Worm (Caenorhabditis elegans): ENCODE measurements around the gene T24H7.9.

The T24H7.9 gene

ce11 chrII:6248503-6248902 lies 13.2 kb upstream of the T24H7.9 start:
- TF ChIP-seq lin-32 (GFP tag; optimal IDR thresholded peaks at IDR 0.05) = peak; percentile 89
- no peak for TF ChIP-seq nhr-28 (tag; optimal IDR thresholded peaks at IDR 0.05)
- TF ChIP-seq ceh-83 (GFP tag; optimal IDR thresholded peaks at IDR 0.05) = peak; percentile 93
- peak; percentile 91 for TF ChIP-seq mls-2 (tag; optimal IDR thresholded peaks at IDR 0.05)
- peak; percentile 92 for TF ChIP-seq sptf-1 (tag; optimal IDR thresholded peaks at IDR 0.05)
- TF ChIP-seq hlh-1 (tag; optimal IDR thresholded peaks at IDR 0.05) = peak; percentile 12
- peak; percentile 74 for TF ChIP-seq ceh-43 (GFP tag; optimal IDR thresholded peaks at IDR 0.05)
- TF ChIP-seq sem-2 (GFP tag; optimal IDR thresholded peaks at IDR 0.05) = peak; percentile 85
- no peak for TF ChIP-seq blmp-1 (tag; optimal IDR thresholded peaks at IDR 0.05)
- no peak for TF ChIP-seq elt-3 (tag; optimal IDR thresholded peaks at IDR 0.05)
- no peak for TF ChIP-seq unc-62 (GFP tag; optimal IDR thresholded peaks at IDR 0.05)
- peak; percentile 90 for TF ChIP-seq cnd-1 (tag; optimal IDR thresholded peaks at IDR 0.05)
- TF ChIP-seq unc-120 (tag; optimal IDR thresholded peaks at IDR 0.05; ENCODE audit: poor library complexity, severe bottlenecking) = peak; percentile 82
- peak; percentile 79 for TF ChIP-seq ham-2 (GFP tag; optimal IDR thresholded peaks at IDR 0.05)
- TF ChIP-seq drap-1 (GFP tag; optimal IDR thresholded peaks at IDR 0.05) = peak; percentile 88
- no peak for TF ChIP-seq flh-1 (GFP tag; optimal IDR thresholded peaks at IDR 0.05)
- TF ChIP-seq snpc-4 (tag; optimal IDR thresholded peaks at IDR 0.05) = no peak
- TF ChIP-seq unc-39 (tag; optimal IDR thresholded peaks at IDR 0.05) = peak; percentile 35
- TF ChIP-seq elt-1 (tag; optimal IDR thresholded peaks at IDR 0.05; ENCODE audit: borderline replicate concordance, insufficient read depth) = no peak
- peak; percentile 50 for TF ChIP-seq lin-13 (tag; optimal IDR thresholded peaks at IDR 0.05)
- no peak for TF ChIP-seq nhr-76 (tag; optimal IDR thresholded peaks at IDR 0.05)
- no peak for TF ChIP-seq nhr-237 (tag; optimal IDR thresholded peaks at IDR 0.05)
- TF ChIP-seq M03D4.4 (tag; optimal IDR thresholded peaks at IDR 0.05) = peak; percentile 88
- TF ChIP-seq mep-1 (tag; optimal IDR thresholded peaks at IDR 0.05) = peak; percentile 23
- TF ChIP-seq ceh-39 (tag; optimal IDR thresholded peaks at IDR 0.05) = no peak
- peak; percentile 91 for TF ChIP-seq tbx-8 (GFP tag; optimal IDR thresholded peaks at IDR 0.05)
- peak; percentile 65 for TF ChIP-seq pha-4 (tag; optimal IDR thresholded peaks at IDR 0.05)
- TF ChIP-seq zip-8 (tag; optimal IDR thresholded peaks at IDR 0.05) = no peak
- TF ChIP-seq mab-5 (tag; optimal IDR thresholded peaks at IDR 0.05) = no peak
- TF ChIP-seq ces-1 (GFP tag; optimal IDR thresholded peaks at IDR 0.05) = no peak
- no peak for TF ChIP-seq ztf-11 (tag; optimal IDR thresholded peaks at IDR 0.05)
- no peak for TF ChIP-seq lsy-2 (tag; optimal IDR thresholded peaks at IDR 0.05)
- TF ChIP-seq bed-3 (GFP tag; optimal IDR thresholded peaks at IDR 0.05) = peak; percentile 61
- no peak for TF ChIP-seq nhr-12 (tag; optimal IDR thresholded peaks at IDR 0.05)
- TF ChIP-seq nhr-2 (tag; optimal IDR thresholded peaks at IDR 0.05) = no peak

ce11 chrII:6248029-6248428 lies 12.7 kb upstream of the T24H7.9 start:
- no peak for TF ChIP-seq ces-1 (GFP tag; optimal IDR thresholded peaks at IDR 0.05)
- TF ChIP-seq elt-3 (tag; optimal IDR thresholded peaks at IDR 0.05) = no peak
- no peak for TF ChIP-seq nhr-2 (tag; optimal IDR thresholded peaks at IDR 0.05)
- TF ChIP-seq snpc-4 (tag; optimal IDR thresholded peaks at IDR 0.05) = no peak
- no peak for TF ChIP-seq nhr-76 (tag; optimal IDR thresholded peaks at IDR 0.05)
- no peak for TF ChIP-seq lin-32 (GFP tag; optimal IDR thresholded peaks at IDR 0.05)
- no peak for TF ChIP-seq unc-120 (tag; optimal IDR thresholded peaks at IDR 0.05; ENCODE audit: poor library complexity, severe bottlenecking)
- TF ChIP-seq M03D4.4 (tag; optimal IDR thresholded peaks at IDR 0.05) = no peak
- no peak for TF ChIP-seq mep-1 (tag; optimal IDR thresholded peaks at IDR 0.05)
- no peak for TF ChIP-seq ceh-39 (tag; optimal IDR thresholded peaks at IDR 0.05)

DNA sequence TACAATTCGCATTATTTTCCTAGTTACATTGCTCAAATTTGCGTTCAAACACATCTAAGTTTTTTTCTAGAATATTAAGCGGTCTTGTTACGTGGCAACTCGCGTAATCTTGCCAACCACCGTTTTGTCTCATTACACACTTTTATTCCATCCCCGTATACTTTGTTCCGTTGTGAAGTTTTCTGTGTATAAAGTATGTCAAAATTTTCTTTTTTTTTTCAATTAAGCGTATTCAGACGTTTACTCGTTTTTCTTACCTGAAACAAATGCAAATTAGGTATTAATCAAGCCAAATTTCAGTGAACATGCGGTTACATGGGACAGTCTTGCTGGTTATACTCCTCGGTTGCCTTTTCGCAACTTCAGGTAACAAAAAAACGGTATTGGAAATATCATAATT lies 11.7 kb upstream of the T24H7.9 start, which contains the start of gene T24H7.2:
Gene T24H7.2 (plus strand): TSS at position 301 of the 400 bp plus-strand sequence.
- TF ChIP-seq unc-120 (tag; optimal IDR thresholded peaks at IDR 0.05; ENCODE audit: poor library complexity, severe bottlenecking) (no peak), elt-3 (tag; optimal IDR thresholded peaks at IDR 0.05) (no peak), hlh-1 (tag; optimal IDR thresholded peaks at IDR 0.05) (no peak), lsy-2 (tag; optimal IDR thresholded peaks at IDR 0.05) (no peak), ceh-39 (tag; optimal IDR thresholded peaks at IDR 0.05) (no peak), elt-1 (tag; optimal IDR thresholded peaks at IDR 0.05; ENCODE audit: borderline replicate concordance, insufficient read depth) (no peak), ztf-11 (tag; optimal IDR thresholded peaks at IDR 0.05) (no peak), blmp-1 (tag; optimal IDR thresholded peaks at IDR 0.05) (no peak), flh-1 (GFP tag; optimal IDR thresholded peaks at IDR 0.05) (no peak), nhr-28 (tag; optimal IDR thresholded peaks at IDR 0.05) (no peak), bed-3 (GFP tag; optimal IDR thresholded peaks at IDR 0.05) (no peak), drap-1 (GFP tag; optimal IDR thresholded peaks at IDR 0.05) (no peak), ceh-83 (GFP tag; optimal IDR thresholded peaks at IDR 0.05) (no peak), snpc-4 (tag; optimal IDR thresholded peaks at IDR 0.05) (no peak), mab-5 (tag; optimal IDR thresholded peaks at IDR 0.05) (no peak), nhr-237 (tag; optimal IDR thresholded peaks at IDR 0.05) (no peak), ceh-43 (GFP tag; optimal IDR thresholded peaks at IDR 0.05) (no peak), pha-4 (tag; optimal IDR thresholded peaks at IDR 0.05) (no peak)
